Worm (Caenorhabditis elegans): Measurements from ENCODE around the gene C09G4.4.

Gene C09G4.4

DNA sequence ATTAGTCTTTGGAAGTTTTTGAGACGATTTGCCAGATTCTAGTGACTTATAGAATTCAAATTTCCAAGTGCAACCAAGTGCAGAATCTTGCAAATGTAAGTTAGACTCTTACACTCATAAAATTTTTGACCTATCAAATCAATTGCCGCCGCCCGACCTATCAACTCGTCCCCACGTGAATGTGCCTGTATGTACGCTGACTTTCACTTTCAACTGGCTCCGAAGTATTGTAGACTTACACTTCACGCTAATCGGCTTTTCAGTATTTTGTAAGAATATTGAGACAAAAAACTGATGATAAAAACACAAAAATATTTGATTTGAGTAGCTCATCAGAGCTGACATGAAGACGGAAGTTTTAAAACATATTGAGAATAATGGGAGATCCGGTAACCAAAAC, 20.0 kb downstream of the C09G4.4 start:
- TF ChIP-seq ceh-45 (GFP tag; IDR thresholded peaks at IDR 0.05) = no peak
- no peak for TF ChIP-seq tbx-7 (tag; optimal IDR thresholded peaks at IDR 0.05)
- no peak for TF ChIP-seq nhr-11 (tag; optimal IDR thresholded peaks at IDR 0.05)
- TF ChIP-seq hlh-13 (GFP tag; optimal IDR thresholded peaks at IDR 0.05) = no peak
- no peak for TF ChIP-seq sox-4 (tag; optimal IDR thresholded peaks at IDR 0.05)
- no peak for TF ChIP-seq ceh-19 (GFP tag; optimal IDR thresholded peaks at IDR 0.05)
- TF ChIP-seq Y22D7AL.16 (tag; optimal IDR thresholded peaks at IDR 0.05) = no peak
- TF ChIP-seq hlh-6 (tag; optimal IDR thresholded peaks at IDR 0.05) = no peak
- no peak for TF ChIP-seq sdc-2 (tag; optimal IDR thresholded peaks at IDR 0.05)

DNA sequence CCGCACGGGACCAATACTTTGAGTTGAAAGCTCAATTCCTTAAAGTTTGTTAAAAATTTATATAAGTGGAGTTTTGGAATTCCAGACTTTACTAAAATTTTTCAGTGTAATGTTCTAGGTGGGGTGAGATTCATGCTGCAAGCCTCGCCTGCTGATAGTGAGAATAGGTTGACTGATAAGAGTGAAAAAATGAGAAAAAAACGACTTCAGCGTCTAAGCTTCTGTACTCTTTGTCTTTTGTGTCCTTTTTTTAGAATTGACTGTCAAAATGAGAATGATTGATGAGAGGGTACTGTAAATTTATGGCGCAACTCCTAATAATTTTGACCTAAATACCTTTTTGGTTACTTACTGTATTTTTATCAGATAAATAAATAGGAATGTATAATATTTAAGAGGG, 21.4 kb downstream of the C09G4.4 start:
- TF ChIP-seq ceh-45 (GFP tag; IDR thresholded peaks at IDR 0.05) (no peak), elt-2 (tag; optimal IDR thresholded peaks at IDR 0.05) (peak; percentile 45), dmd-4 (tag; optimal IDR thresholded peaks at IDR 0.05; ENCODE audit: borderline replicate concordance) (no peak), ceh-6 (GFP tag; optimal IDR thresholded peaks at IDR 0.05) (no peak), mec-3 (tag; optimal IDR thresholded peaks at IDR 0.05; ENCODE audit: borderline replicate concordance) (no peak)

DNA sequence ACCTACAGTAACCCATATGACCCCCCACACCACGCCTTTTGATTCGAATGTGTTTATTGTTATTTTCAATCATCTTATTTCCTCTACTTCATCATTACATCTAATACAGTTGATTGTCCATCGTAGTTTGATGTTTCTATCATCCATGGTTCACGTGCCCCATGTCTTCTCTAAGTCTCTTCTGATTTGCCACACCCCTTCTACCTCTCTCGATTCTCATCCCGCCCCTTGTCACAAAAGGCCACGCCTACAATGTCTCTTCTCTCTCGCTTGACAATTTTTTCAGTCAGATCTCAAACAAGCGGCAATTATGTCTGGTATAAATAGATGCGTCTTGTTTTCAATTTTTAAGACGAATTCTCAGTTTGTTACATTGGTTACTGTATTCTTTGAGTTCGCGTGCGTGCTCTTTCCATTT, 22.2 kb downstream of the C09G4.4 start:
- TF ChIP-seq sdc-2 (tag; optimal IDR thresholded peaks at IDR 0.05) (no peak), unc-55 (GFP tag; optimal IDR thresholded peaks at IDR 0.05) (peak; percentile 81)

DNA sequence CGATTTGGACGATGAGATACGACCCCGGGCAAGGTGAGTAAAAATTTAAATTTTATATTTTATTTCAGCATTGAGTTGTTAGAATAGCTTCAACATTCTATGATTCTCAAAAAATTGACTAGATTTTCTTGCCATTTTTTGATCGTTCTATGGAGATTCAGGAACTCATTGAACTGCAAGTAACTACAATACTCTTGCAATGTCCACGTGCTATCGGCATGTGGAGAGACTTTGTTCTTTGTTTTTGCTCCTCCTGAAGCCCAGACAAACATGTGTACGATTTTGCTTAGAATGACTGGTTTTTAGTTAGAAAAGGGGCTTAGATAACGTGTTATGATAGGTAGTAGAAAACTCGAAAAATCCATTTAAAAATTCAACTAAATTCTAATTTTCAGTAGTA, 23.2 kb downstream of the C09G4.4 start:
- TF ChIP-seq fkh-10 (GFP tag; optimal IDR thresholded peaks at IDR 0.05) (no peak), ceh-22 (tag; optimal IDR thresholded peaks at IDR 0.05) (no peak), hlh-6 (tag; optimal IDR thresholded peaks at IDR 0.05) (no peak), ceh-2 (tag; optimal IDR thresholded peaks at IDR 0.05) (no peak), ztf-16 (tag; optimal IDR thresholded peaks at IDR 0.05) (no peak), lin-11 (tag; optimal IDR thresholded peaks at IDR 0.05) (no peak), dve-1 (tag; optimal IDR thresholded peaks at IDR 0.05) (no peak), tbx-2 (tag; optimal IDR thresholded peaks at IDR 0.05) (no peak), ceh-19 (GFP tag; optimal IDR thresholded peaks at IDR 0.05) (no peak), C38D4.7 (GFP tag; optimal IDR thresholded peaks at IDR 0.05) (no peak), rnt-1 (tag; optimal IDR thresholded peaks at IDR 0.05) (no peak), unc-3 (GFP tag; conservative IDR thresholded peaks at IDR 0.05) (no peak), unc-3 (tag; optimal IDR thresholded peaks at IDR 0.05) (no peak), hlh-13 (GFP tag; optimal IDR thresholded peaks at IDR 0.05) (no peak), F13H6.1 (tag; optimal IDR thresholded peaks at IDR 0.05) (no peak), ceh-18 (tag; optimal IDR thresholded peaks at IDR 0.05) (no peak), unc-86 (tag; optimal IDR thresholded peaks at IDR 0.05) (no peak), lim-6 (tag; optimal IDR thresholded peaks at IDR 0.05) (no peak), Y22D7AL.16 (tag; optimal IDR thresholded peaks at IDR 0.05) (no peak)

DNA sequence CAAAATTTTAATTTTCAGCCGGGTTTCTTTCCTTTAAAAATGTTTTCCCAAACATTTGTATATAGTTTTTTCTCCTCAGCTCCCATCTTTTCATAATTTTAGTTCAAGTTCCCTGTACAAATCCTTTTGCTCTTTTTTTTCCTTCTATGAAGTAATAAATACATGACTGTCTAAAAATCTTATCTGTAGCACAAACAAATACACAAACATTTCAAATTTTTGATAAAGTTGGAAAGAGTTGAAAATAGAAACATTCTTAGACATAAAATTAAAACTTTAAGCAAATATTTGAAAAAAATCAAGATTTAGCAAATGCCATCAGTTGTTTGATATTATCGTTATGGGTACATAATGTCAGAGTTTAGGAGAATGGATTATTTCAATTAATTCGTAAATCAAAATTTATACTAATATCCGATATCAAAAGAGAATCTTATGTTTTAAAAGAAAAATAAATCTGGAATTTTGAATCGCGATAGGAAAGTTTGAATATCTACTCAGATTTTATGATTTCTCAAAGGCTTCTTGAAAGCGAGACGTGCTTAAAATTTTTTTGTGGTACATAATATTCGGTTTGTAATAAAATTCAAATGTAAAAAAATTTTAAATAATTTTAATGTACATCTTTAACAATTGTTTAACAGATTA, 25.4 kb downstream of the C09G4.4 start:
- no peak for TF ChIP-seq eyg-1 (tag; optimal IDR thresholded peaks at IDR 0.05)

DNA sequence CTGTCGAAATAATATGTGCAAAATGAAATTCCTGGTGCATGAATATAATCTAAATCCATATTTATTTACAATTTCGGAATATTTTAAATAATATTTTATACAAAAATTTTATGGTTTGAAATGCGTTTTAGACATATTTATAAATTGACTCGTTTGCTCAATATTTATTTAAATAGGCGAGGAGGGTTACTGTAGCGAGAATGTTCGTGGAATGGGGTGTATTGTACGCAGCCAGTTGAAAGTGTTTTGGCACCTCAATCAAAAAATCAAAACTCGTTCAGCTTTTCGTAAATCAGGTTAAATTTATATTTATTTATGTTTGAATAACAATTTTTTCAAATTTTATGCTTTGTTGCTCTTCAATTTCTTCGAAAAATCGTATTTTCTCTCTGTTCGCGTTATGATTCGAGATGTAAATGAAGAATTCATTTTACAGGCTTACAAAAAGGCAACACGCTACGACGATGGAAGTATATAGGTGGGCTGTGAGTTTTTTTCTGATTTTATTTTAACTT, 25.9 kb downstream of the C09G4.4 start, which contains the start of gene hyl-1:
TSS of gene hyl-1 (plus strand) at position 465 of the 515 bp plus-strand sequence.
- no peak for TF ChIP-seq nhr-232 (tag; optimal IDR thresholded peaks at IDR 0.05)
- no peak for TF ChIP-seq hlh-8 (tag; optimal IDR thresholded peaks at IDR 0.05)
- TF ChIP-seq K09A11.1 (tag; optimal IDR thresholded peaks at IDR 0.05; ENCODE audit: insufficient read depth) = no peak
